Worm (Caenorhabditis elegans): ENCODE results near the gene C06E1.1.

- TF ChIP-seq pax-1 (tag; optimal IDR thresholded peaks at IDR 0.05) (no peak), nhr-11 (tag; optimal IDR thresholded peaks at IDR 0.05) (no peak), lim-6 (tag; optimal IDR thresholded peaks at IDR 0.05) (no peak), hlh-8 (tag; optimal IDR thresholded peaks at IDR 0.05) (no peak), dmd-4 (tag; optimal IDR thresholded peaks at IDR 0.05; ENCODE audit: borderline replicate concordance) (no peak)
These were observed at the start of gene C06E1.1 for ce11 chrIII:8605532-8605931.
